In genomic region chr3L:17608185-17609067, dm6 we compare ENCODE assay signal across 6 fruit fly cellular contexts.
TF ChIP-seq lines count a peak whose summit lies in the region.

No protein-coding gene starts in this region.

- TF ChIP-seq CTCF in whole organism, embryonic (GFP tag; optimal IDR thresholded peaks at IDR 0.05; lab: Kevin White, UChicago), result no peak

TF ChIP-seq in whole organism, 6 proteins besides CTCF, POLR2A, EP300 and RAD21:
- no peak for TF ChIP-seq usp (GFP tag; optimal IDR thresholded peaks at IDR 0.05; lab: Kevin White, UChicago)
- TF ChIP-seq psq (optimal IDR thresholded peaks at IDR 0.05; lab: Kevin White, UChicago), result no peak
- peak; percentile 51 to 80 for TF ChIP-seq EcR (GFP tag; optimal IDR thresholded peaks at IDR 0.05; lab: Kevin White, UChicago)
- no peak for TF ChIP-seq pan (optimal IDR thresholded peaks at IDR 0.05; lab: Kevin White, UChicago)
- peak; percentile 2 for TF ChIP-seq Dll (optimal IDR thresholded peaks at IDR 0.05; lab: Kevin White, UChicago)
- TF ChIP-seq CG8478 (optimal IDR thresholded peaks at IDR 0.05; lab: Kevin White, UChicago), result peak; percentile 72

TF ChIP-seq in whole organism, adult, 20 proteins besides CTCF, POLR2A, EP300 and RAD21:
- no peak for TF ChIP-seq CG5204 (GFP tag; optimal IDR thresholded peaks at IDR 0.05; lab: Kevin White, UChicago)
- no peak for TF ChIP-seq CG33017 (tag; optimal IDR thresholded peaks at IDR 0.05; lab: Kevin White, UChicago)
- TF ChIP-seq CG7101 (tag; optimal IDR thresholded peaks at IDR 0.05; lab: Kevin White, UChicago), result no peak
- no peak for TF ChIP-seq cic (GFP tag; optimal IDR thresholded peaks at IDR 0.05; lab: Kevin White, UChicago)
- peak; percentile 59 for TF ChIP-seq tj (GFP tag; optimal IDR thresholded peaks at IDR 0.05; lab: Kevin White, UChicago)

TF ChIP-seq in whole organism, embryonic, 481 proteins besides CTCF, POLR2A, EP300 and RAD21 (continues in another document):
- peak; percentile 21 for TF ChIP-seq Sox100B (GFP tag; optimal IDR thresholded peaks at IDR 0.05; lab: Kevin White, UChicago)
- no peak for TF ChIP-seq HLH3B (GFP tag; IDR thresholded peaks at IDR 0.05; lab: Robert Waterston, UW)
- no peak for TF ChIP-seq CG14710 (tag; optimal IDR thresholded peaks at IDR 0.05; lab: Kevin White, UChicago)
- no peak for TF ChIP-seq zen (tag; optimal IDR thresholded peaks at IDR 0.05; lab: Kevin White, UChicago)
- TF ChIP-seq CG32532 (GFP tag; IDR thresholded peaks at IDR 0.05; lab: Robert Waterston, UW), result no peak
- no peak for TF ChIP-seq CG2116 (GFP tag; optimal IDR thresholded peaks at IDR 0.05; lab: Kevin White, UChicago)
- TF ChIP-seq CG18262 (tag; optimal IDR thresholded peaks at IDR 0.05; lab: Kevin White, UChicago), result peak; percentile 30
- TF ChIP-seq Meics (GFP tag; optimal IDR thresholded peaks at IDR 0.05; lab: Kevin White, UChicago), result no peak
- no peak for TF ChIP-seq Lhr (GFP tag; optimal IDR thresholded peaks at IDR 0.05; lab: Kevin White, UChicago)
- no peak for TF ChIP-seq CG30020 (tag; optimal IDR thresholded peaks at IDR 0.05; lab: Kevin White, UChicago)
- no peak for TF ChIP-seq ac (GFP tag; optimal IDR thresholded peaks at IDR 0.05; lab: Kevin White, UChicago)
- TF ChIP-seq CG9609 (GFP tag; optimal IDR thresholded peaks at IDR 0.05; lab: Kevin White, UChicago), result no peak
- no peak for TF ChIP-seq wor (GFP tag; IDR thresholded peaks at IDR 0.05; lab: Robert Waterston, UW)
- TF ChIP-seq Drgx (GFP tag; IDR thresholded peaks at IDR 0.05; lab: Robert Waterston, UW), result 0 out of 2 replicates have a peak, but pooled peaks have one; percentile 29
- TF ChIP-seq CG32772 (GFP tag; IDR thresholded peaks at IDR 0.05; lab: Robert Waterston, UW), result no peak
- TF ChIP-seq CG10543 (GFP tag; optimal IDR thresholded peaks at IDR 0.05; lab: Kevin White, UChicago), result no peak
- TF ChIP-seq CG11723 (GFP tag; optimal IDR thresholded peaks at IDR 0.05; lab: Kevin White, UChicago), result no peak
- TF ChIP-seq her (GFP tag; optimal IDR thresholded peaks at IDR 0.05; lab: Kevin White, UChicago), result no peak
- peak; percentile 30 for TF ChIP-seq CG10979 (tag; optimal IDR thresholded peaks at IDR 0.05; lab: Kevin White, UChicago)
- no peak for TF ChIP-seq CG7839 (tag; optimal IDR thresholded peaks at IDR 0.05; lab: Kevin White, UChicago)
- no peak for TF ChIP-seq D19A (tag; optimal IDR thresholded peaks at IDR 0.05; lab: Kevin White, UChicago)

TF ChIP-seq in whole organism, prepupa, 60 proteins besides CTCF, POLR2A, EP300 and RAD21 (continues in another document):
- TF ChIP-seq achi (GFP tag; optimal IDR thresholded peaks at IDR 0.05; lab: Kevin White, UChicago), result peak; percentile 61
- TF ChIP-seq CG15336 (GFP tag; IDR thresholded peaks at IDR 0.05; lab: Robert Waterston, UW), result peak; percentile 39; the same call in 1 of the 2 replicates
- TF ChIP-seq vri (GFP tag; optimal IDR thresholded peaks at IDR 0.05; lab: Kevin White, UChicago), result no peak
- peak; percentile 86 for TF ChIP-seq CG31627 (GFP tag; optimal IDR thresholded peaks at IDR 0.05; lab: Kevin White, UChicago)
- no peak for TF ChIP-seq spab (GFP tag; optimal IDR thresholded peaks at IDR 0.05; lab: Kevin White, UChicago)
- TF ChIP-seq Ets96B (tag; optimal IDR thresholded peaks at IDR 0.05; lab: Kevin White, UChicago), result no peak
- peak; percentile 85 for TF ChIP-seq esn (GFP tag; optimal IDR thresholded peaks at IDR 0.05; lab: Kevin White, UChicago)
- peak; percentile 57 for TF ChIP-seq Eip75B (GFP tag; optimal IDR thresholded peaks at IDR 0.05; lab: Kevin White, UChicago)
- peak; percentile 30 for TF ChIP-seq CG8319 (GFP tag; optimal IDR thresholded peaks at IDR 0.05; lab: Kevin White, UChicago)
- TF ChIP-seq Sox102F (GFP tag; optimal IDR thresholded peaks at IDR 0.05; lab: Kevin White, UChicago), result peak; percentile 75
- peak; percentile 82 for TF ChIP-seq Blimp-1 (GFP tag; optimal IDR thresholded peaks at IDR 0.05; lab: Kevin White, UChicago)
- TF ChIP-seq Sox15 (GFP tag; optimal IDR thresholded peaks at IDR 0.05; lab: Kevin White, UChicago), result peak; percentile 55
- TF ChIP-seq cyc (GFP tag; optimal IDR thresholded peaks at IDR 0.05; lab: Kevin White, UChicago), result peak; percentile 85
- TF ChIP-seq CG6163 (GFP tag; IDR thresholded peaks at IDR 0.05; lab: Robert Waterston, UW), result 0 out of 3 replicates have a peak, but pooled peaks have one; percentile 24
- peak; percentile 90 for TF ChIP-seq Eip78C (GFP tag; lab: Kevin White, UChicago)
- no peak; the same call in 1 of the 2 replicates for TF ChIP-seq CG11294 (GFP tag; IDR thresholded peaks at IDR 0.05; lab: Robert Waterston, UW)
- no peak for TF ChIP-seq Hr38 (GFP tag; optimal IDR thresholded peaks at IDR 0.05; lab: Kevin White, UChicago)
- no peak for TF ChIP-seq CG16779 (tag; optimal IDR thresholded peaks at IDR 0.05; lab: Kevin White, UChicago)
- TF ChIP-seq fkh (GFP tag; optimal IDR thresholded peaks at IDR 0.05; lab: Kevin White, UChicago), result no peak
- TF ChIP-seq CG8632 (GFP tag; optimal IDR thresholded peaks at IDR 0.05; lab: Kevin White, UChicago), result peak; percentile 12
- peak; percentile 90 for TF ChIP-seq svp (GFP tag; lab: Kevin White, UChicago)

TF ChIP-seq in whole organism, pupa, 21 proteins besides CTCF, POLR2A, EP300 and RAD21:
- TF ChIP-seq Pif1B (GFP tag; optimal IDR thresholded peaks at IDR 0.05; lab: Kevin White, UChicago) (peak; percentile 25), CG14655 (GFP tag; optimal IDR thresholded peaks at IDR 0.05; lab: Kevin White, UChicago) (peak; percentile 82), CG12605 (GFP tag; IDR thresholded peaks at IDR 0.05; lab: Robert Waterston, UW) (no peak), CG9948 (tag; optimal IDR thresholded peaks at IDR 0.05; lab: Kevin White, UChicago) (peak; percentile 9), D1 (tag; optimal IDR thresholded peaks at IDR 0.05; lab: Kevin White, UChicago) (no peak), CG4496 (GFP tag; IDR thresholded peaks at IDR 0.05; lab: Robert Waterston, UW) (peak; percentile 48; the same call in 2 of the 3 replicates), gl (tag; optimal IDR thresholded peaks at IDR 0.05; lab: Kevin White, UChicago) (no peak), EcR (GFP tag; optimal IDR thresholded peaks at IDR 0.05; lab: Kevin White, UChicago) (peak; percentile 76), fd96Ca (GFP tag; IDR thresholded peaks at IDR 0.05; lab: Robert Waterston, UW) (0 out of 3 replicates have a peak, but pooled peaks have one; percentile 26), CG8301 (tag; optimal IDR thresholded peaks at IDR 0.05; lab: Kevin White, UChicago) (peak; percentile 77), Pif1A (GFP tag; optimal IDR thresholded peaks at IDR 0.05; lab: Kevin White, UChicago) (peak; percentile 47), CG8159 (tag; optimal IDR thresholded peaks at IDR 0.05; lab: Kevin White, UChicago) (peak; percentile 22), CG17806 (tag; optimal IDR thresholded peaks at IDR 0.05; lab: Kevin White, UChicago) (no peak), CG34367 (tag; optimal IDR thresholded peaks at IDR 0.05; lab: Kevin White, UChicago) (no peak), Ets98B (GFP tag; IDR thresholded peaks at IDR 0.05; lab: Robert Waterston, UW) (no peak), CG13204 (GFP tag; optimal IDR thresholded peaks at IDR 0.05; lab: Kevin White, UChicago) (no peak), Snoo (tag; optimal IDR thresholded peaks at IDR 0.05; lab: Kevin White, UChicago) (peak; percentile 72), rn (GFP tag; IDR thresholded peaks at IDR 0.05; lab: Robert Waterston, UW) (no peak)
TF ChIP-seq in whole organism, pupa: peak in this region for 10.

TF ChIP-seq in whole organism, wandering third instar larva, 38 proteins besides CTCF, POLR2A, EP300 and RAD21 (continues in another document):
- no peak for TF ChIP-seq Vsx2 (GFP tag; optimal IDR thresholded peaks at IDR 0.05; lab: Kevin White, UChicago; ENCODE audit: partially characterized antibody)
- TF ChIP-seq dmrt93B (GFP tag; optimal IDR thresholded peaks at IDR 0.05; lab: Kevin White, UChicago), result peak; percentile 63
- no peak for TF ChIP-seq Rel (GFP tag; optimal IDR thresholded peaks at IDR 0.05; lab: Kevin White, UChicago)
- TF ChIP-seq Rel (tag; optimal IDR thresholded peaks at IDR 0.05; lab: Kevin White, UChicago), result no peak
- TF ChIP-seq ey (GFP tag; optimal IDR thresholded peaks at IDR 0.05; lab: Kevin White, UChicago), result peak; percentile 62
- no peak for TF ChIP-seq Mio (GFP tag; optimal IDR thresholded peaks at IDR 0.05; lab: Kevin White, UChicago)
- peak; percentile 60 for TF ChIP-seq h (GFP tag; optimal IDR thresholded peaks at IDR 0.05; lab: Kevin White, UChicago)
- TF ChIP-seq jim (GFP tag; optimal IDR thresholded peaks at IDR 0.05; lab: Kevin White, UChicago), result no peak
- TF ChIP-seq CG32264 (GFP tag; optimal IDR thresholded peaks at IDR 0.05; lab: Kevin White, UChicago), result peak; percentile 34
- TF ChIP-seq Dif (GFP tag; optimal IDR thresholded peaks at IDR 0.05; lab: Kevin White, UChicago; ENCODE audit: partially characterized antibody), result no peak
- no peak for TF ChIP-seq sage (GFP tag; optimal IDR thresholded peaks at IDR 0.05; lab: Kevin White, UChicago)
- peak; percentile 68 for TF ChIP-seq woc (GFP tag; optimal IDR thresholded peaks at IDR 0.05; lab: Kevin White, UChicago)
- TF ChIP-seq CrebA (GFP tag; optimal IDR thresholded peaks at IDR 0.05; lab: Kevin White, UChicago; ENCODE audit: borderline replicate concordance), result no peak
- no peak for TF ChIP-seq sv (GFP tag; optimal IDR thresholded peaks at IDR 0.05; lab: Kevin White, UChicago)
- TF ChIP-seq tai (GFP tag; optimal IDR thresholded peaks at IDR 0.05; lab: Kevin White, UChicago), result peak; percentile 12
- TF ChIP-seq OdsH (GFP tag; optimal IDR thresholded peaks at IDR 0.05; lab: Kevin White, UChicago), result peak; percentile 76
- TF ChIP-seq lola (GFP tag; optimal IDR thresholded peaks at IDR 0.05; lab: Kevin White, UChicago), result no peak
- TF ChIP-seq Dfd (GFP tag; optimal IDR thresholded peaks at IDR 0.05; lab: Kevin White, UChicago), result no peak
- TF ChIP-seq Abd-B (GFP tag; optimal IDR thresholded peaks at IDR 0.05; lab: Kevin White, UChicago), result no peak
- no peak for TF ChIP-seq N (GFP tag; optimal IDR thresholded peaks at IDR 0.05; lab: Kevin White, UChicago)
- peak; percentile 52 for TF ChIP-seq br (GFP tag; optimal IDR thresholded peaks at IDR 0.05; lab: Kevin White, UChicago)
- peak; percentile 68 for TF ChIP-seq psq (GFP tag; optimal IDR thresholded peaks at IDR 0.05; lab: Kevin White, UChicago)
- TF ChIP-seq rgr (GFP tag; optimal IDR thresholded peaks at IDR 0.05; lab: Kevin White, UChicago), result peak; percentile 37
- peak in 1 of 2 experiments; percentile 68 for TF ChIP-seq foxo (GFP tag; optimal IDR thresholded peaks at IDR 0.05; lab: Kevin White, UChicago)
- no peak for TF ChIP-seq Myc (optimal IDR thresholded peaks at IDR 0.05; lab: Kevin White, UChicago)
- no peak for TF ChIP-seq brk (GFP tag; optimal IDR thresholded peaks at IDR 0.05; lab: Kevin White, UChicago)
- TF ChIP-seq dl (GFP tag; optimal IDR thresholded peaks at IDR 0.05; lab: Kevin White, UChicago; ENCODE audit: insufficient read depth in 1 of 2, partially characterized antibody in 2 of 2), result no peak
- TF ChIP-seq CG9705 (GFP tag; optimal IDR thresholded peaks at IDR 0.05; lab: Kevin White, UChicago), result peak; percentile 49
- peak; percentile 57 for TF ChIP-seq fru (GFP tag; optimal IDR thresholded peaks at IDR 0.05; lab: Kevin White, UChicago)
